Fruit fly (Drosophila melanogaster): ENCODE results near the gene CG11630.

DNA sequence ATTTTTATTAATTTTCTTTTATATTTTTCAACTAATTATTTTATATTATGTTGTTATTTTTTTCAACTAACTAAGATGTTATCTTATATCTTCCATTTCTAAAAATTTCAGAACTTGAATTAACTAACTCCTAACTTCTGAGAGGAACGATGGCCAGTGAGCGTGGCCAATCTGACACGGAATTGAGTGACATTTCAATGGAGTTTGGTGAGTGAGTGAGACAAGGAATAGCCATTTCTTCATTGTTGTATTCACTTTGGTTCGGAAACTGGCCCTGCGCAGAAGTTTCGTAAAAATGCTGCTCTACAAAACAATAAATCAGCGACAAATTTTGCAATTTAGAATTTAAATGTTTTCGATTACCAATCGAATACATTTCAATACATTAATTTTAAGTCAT, 9.0 kb upstream of the CG11630 start:
- TF ChIP-seq trh (GFP tag; optimal IDR thresholded peaks at IDR 0.05) (no peak), CG32767 (GFP tag; IDR thresholded peaks at IDR 0.05) (no peak), CG10654 (GFP tag; optimal IDR thresholded peaks at IDR 0.05) (no peak), CG13287 (GFP tag; IDR thresholded peaks at IDR 0.05; ENCODE audit: partially characterized antibody) (no peak), tgo (GFP tag; IDR thresholded peaks at IDR 0.05) (no peak), tio (GFP tag; optimal IDR thresholded peaks at IDR 0.05) (no peak), Mes4 (GFP tag; optimal IDR thresholded peaks at IDR 0.05) (no peak), CG5245 (GFP tag; optimal IDR thresholded peaks at IDR 0.05) (no peak), CG2875 (GFP tag; optimal IDR thresholded peaks at IDR 0.05) (no peak), CG3407 (GFP tag; optimal IDR thresholded peaks at IDR 0.05) (no peak), CG1233 (GFP tag; optimal IDR thresholded peaks at IDR 0.05) (no peak), en (GFP tag; optimal IDR thresholded peaks at IDR 0.05) (no peak)

All from whole organism, embryonic.